Fruit fly (Drosophila melanogaster): ENCODE measurements around the gene Svil.

DNA sequence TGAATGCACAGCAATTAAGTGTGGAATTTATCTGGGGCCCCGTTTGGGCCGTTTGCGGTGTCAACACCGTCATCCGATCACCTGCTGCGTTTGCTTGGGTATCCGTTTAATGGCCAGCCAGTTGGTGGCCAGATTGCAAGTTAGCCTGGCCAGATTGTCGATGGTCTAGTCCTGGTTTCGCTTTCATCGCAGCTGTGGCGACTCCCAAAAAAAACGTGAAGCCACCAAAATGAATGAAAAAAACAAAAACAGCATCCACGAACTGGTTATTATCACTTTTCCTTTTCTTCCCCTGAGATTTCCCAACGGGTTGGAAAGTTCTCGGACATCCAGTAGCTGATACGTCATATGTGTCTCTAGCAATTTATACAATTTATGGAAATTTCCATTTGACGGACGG is 60.1 kb downstream of the Svil start:
- TF ChIP-seq CG11902 (GFP tag; optimal IDR thresholded peaks at IDR 0.05) (no peak), Hr39 (GFP tag; optimal IDR thresholded peaks at IDR 0.05) (no peak), Ets21C (GFP tag; optimal IDR thresholded peaks at IDR 0.05) (no peak), svp (GFP tag) (no peak), salr (GFP tag; optimal IDR thresholded peaks at IDR 0.05) (no peak)
